Worm (Caenorhabditis elegans): Measurements from ENCODE around the gene ttr-39.

DNA sequence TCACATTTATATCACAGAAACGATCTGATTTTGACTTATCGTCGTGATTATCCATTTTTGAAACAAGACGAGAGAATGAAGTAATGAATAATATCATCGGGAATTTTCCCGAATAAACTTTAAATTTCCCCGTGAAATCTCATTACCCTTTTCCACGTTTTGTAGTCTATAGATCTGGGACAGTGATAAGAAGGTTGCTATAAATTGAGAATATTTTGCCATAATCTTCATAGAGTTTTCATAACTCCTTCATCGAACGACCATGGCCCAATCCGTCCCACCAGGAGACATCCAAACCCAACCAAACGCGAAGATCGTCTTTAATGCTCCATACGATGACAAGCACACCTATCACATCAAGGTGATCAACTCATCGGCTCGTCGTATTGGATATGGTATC lies 5.5 kb upstream of the ttr-39 start, which contains the start of the genes C04G2.5 and msp-36:
- TF ChIP-seq swsn-7 (tag; optimal IDR thresholded peaks at IDR 0.05) (no peak), C04F5.9 (tag; optimal IDR thresholded peaks at IDR 0.05) (no peak), nhr-12 (tag; optimal IDR thresholded peaks at IDR 0.05) (no peak), dsc-1 (tag; optimal IDR thresholded peaks at IDR 0.05) (no peak), sox-4 (tag; optimal IDR thresholded peaks at IDR 0.05) (no peak), unc-130 (tag; optimal IDR thresholded peaks at IDR 0.05) (no peak), snu-23 (GFP tag; optimal IDR thresholded peaks at IDR 0.05) (no peak), ama-1 (optimal IDR thresholded peaks at IDR 0.05) (no peak), ztf-11 (tag; optimal IDR thresholded peaks at IDR 0.05) (no peak), pag-3 (tag; optimal IDR thresholded peaks at IDR 0.05; ENCODE audit: borderline replicate concordance, insufficient read depth) (no peak), lin-35 (GFP tag; optimal IDR thresholded peaks at IDR 0.05) (no peak), skn-1 (tag; optimal IDR thresholded peaks at IDR 0.05) (no peak)
